Fruit fly (Drosophila melanogaster): ENCODE measurements around the gene CG14841.
A peak's percentile ranks its signal among the peaks of the same experiment; 100 is the strongest.

Gene CG14841

DNA sequence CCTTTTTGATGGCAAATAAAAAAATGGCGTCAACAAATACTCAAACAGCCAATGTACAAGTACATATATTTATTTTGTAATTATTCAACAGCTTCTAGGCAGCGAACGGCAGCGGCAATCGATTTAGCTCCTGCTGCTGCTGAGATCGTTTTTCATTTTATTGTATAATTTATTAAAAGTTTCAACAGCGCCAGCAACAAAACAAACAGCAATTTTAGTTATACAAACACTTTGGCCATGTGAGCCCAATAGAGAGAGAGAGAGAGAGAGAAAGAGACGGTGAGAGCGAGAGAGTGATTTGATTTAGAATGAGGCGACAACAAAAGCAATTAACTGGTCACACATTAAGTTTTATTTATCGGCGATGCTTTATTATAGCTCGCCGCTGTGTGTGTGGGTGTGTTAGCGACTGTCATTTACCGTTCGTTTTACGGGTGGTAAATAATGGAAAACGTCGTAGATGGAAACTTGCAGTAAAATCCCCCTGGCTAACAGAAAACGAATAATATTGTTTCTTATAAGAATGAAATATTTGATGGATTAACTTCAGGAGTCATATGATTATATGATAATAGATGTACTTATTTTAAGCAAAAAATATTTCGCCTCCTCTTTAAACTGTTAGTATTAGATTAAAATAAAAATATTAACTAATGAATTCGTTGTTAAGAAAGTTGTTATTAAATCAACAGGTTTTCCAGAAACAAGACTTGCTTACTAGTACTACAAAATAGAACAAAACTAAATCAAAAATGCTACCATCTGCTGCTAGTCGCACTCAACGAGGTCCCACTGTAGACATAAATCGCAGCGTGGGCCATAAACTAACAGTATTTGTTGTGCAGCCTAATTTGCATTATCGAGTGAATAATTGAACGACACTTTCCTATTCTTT lies 23.1 kb upstream of the CG14841 start (continued):
- TF ChIP-seq Jarid2 (GFP tag; optimal IDR thresholded peaks at IDR 0.05) (no peak), CG12071 (GFP tag; optimal IDR thresholded peaks at IDR 0.05) (no peak), Bgb (GFP tag; IDR thresholded peaks at IDR 0.05; ENCODE audit: partially characterized antibody) (no peak), CG11504 (tag; optimal IDR thresholded peaks at IDR 0.05) (peak; percentile 35), dpn (GFP tag; optimal IDR thresholded peaks at IDR 0.05) (peak in 1 of 2 experiments; percentile 5), CG17829 (tag; optimal IDR thresholded peaks at IDR 0.05) (no peak), fru (optimal IDR thresholded peaks at IDR 0.05) (no peak), dati (GFP tag; IDR thresholded peaks at IDR 0.05) (no peak), caup (GFP tag; optimal IDR thresholded peaks at IDR 0.05; ENCODE audit: severe bottlenecking) (peak; percentile 42), tna (GFP tag; IDR thresholded peaks at IDR 0.05; ENCODE audit: partially characterized antibody) (no peak), CHES-1-like (GFP tag; optimal IDR thresholded peaks at IDR 0.05) (no peak), D (optimal IDR thresholded peaks at IDR 0.05) (no peak), D (GFP tag; optimal IDR thresholded peaks at IDR 0.05) (no peak), cad (GFP tag; optimal IDR thresholded peaks at IDR 0.05) (peak; percentile 45), ems (GFP tag; optimal IDR thresholded peaks at IDR 0.05) (no peak), Hr3 (GFP tag; optimal IDR thresholded peaks at IDR 0.05) (peak; percentile 33), schlank (tag; optimal IDR thresholded peaks at IDR 0.05) (no peak), croc (GFP tag; conservative IDR thresholded peaks at IDR 0.05) (no peak), CkIIα-i1 (GFP tag; IDR thresholded peaks at IDR 0.05) (no peak), wor (GFP tag; IDR thresholded peaks at IDR 0.05) (no peak), CG17612 (GFP tag; IDR thresholded peaks at IDR 0.05) (no peak), CG8281 (tag; optimal IDR thresholded peaks at IDR 0.05) (no peak), psq (GFP tag; optimal IDR thresholded peaks at IDR 0.05) (no peak), CG12659 (GFP tag; optimal IDR thresholded peaks at IDR 0.05) (peak; percentile 13), CG17802 (tag; optimal IDR thresholded peaks at IDR 0.05) (no peak), CG9609 (GFP tag; optimal IDR thresholded peaks at IDR 0.05) (no peak), Dad (GFP tag; optimal IDR thresholded peaks at IDR 0.05) (no peak), lab (GFP tag; optimal IDR thresholded peaks at IDR 0.05) (peak; percentile 42), cato (GFP tag; optimal IDR thresholded peaks at IDR 0.05; ENCODE audit: borderline replicate concordance) (no peak), Asciz (GFP tag; optimal IDR thresholded peaks at IDR 0.05) (no peak), sug (tag; optimal IDR thresholded peaks at IDR 0.05) (peak; percentile 19), CG12942 (GFP tag; optimal IDR thresholded peaks at IDR 0.05) (no peak), CG2678 (tag; optimal IDR thresholded peaks at IDR 0.05) (peak; percentile 17), her (GFP tag; optimal IDR thresholded peaks at IDR 0.05) (no peak), CG11085 (GFP tag; IDR thresholded peaks at IDR 0.05) (no peak), CG16779 (GFP tag; IDR thresholded peaks at IDR 0.05) (no peak), gcm2 (GFP tag; optimal IDR thresholded peaks at IDR 0.05) (no peak), oc (tag; optimal IDR thresholded peaks at IDR 0.05) (no peak), CG15514 (GFP tag; optimal IDR thresholded peaks at IDR 0.05) (peak; percentile 26), Ssrp (tag; optimal IDR thresholded peaks at IDR 0.05) (peak; percentile 11), CG13775 (GFP tag; optimal IDR thresholded peaks at IDR 0.05) (peak; percentile 13), CG8765 (GFP tag; IDR thresholded peaks at IDR 0.05) (no peak), slbo (GFP tag; IDR thresholded peaks at IDR 0.05) (no peak), lbe (GFP tag; optimal IDR thresholded peaks at IDR 0.05) (no peak), CG12744 (GFP tag; optimal IDR thresholded peaks at IDR 0.05) (no peak), CG12155 (GFP tag; optimal IDR thresholded peaks at IDR 0.05) (peak; percentile 5), tll (GFP tag; optimal IDR thresholded peaks at IDR 0.05) (no peak), Myb (GFP tag; optimal IDR thresholded peaks at IDR 0.05) (no peak), sens (GFP tag) (peak; percentile 71)

Measured in whole organism, embryonic.